Fruit fly (Drosophila melanogaster) Kc167 (cell line): Measurements from ENCODE around the gene Taf10b.
A peak's percentile ranks its signal among the peaks of the same experiment; 100 is the strongest.

Experiments
- Myc ChIP-seq: fragments of >200 bp; optimal IDR thresholded peaks from 2 replicates; lab custom pipeline; 2017; ENCODE audit warnings: missing external identifiers
- Sin3A ChIP-seq: fragments of >200 bp; optimal IDR thresholded peaks from 2 replicates; lab custom pipeline; 2018; ENCODE audit warnings: missing external identifiers
- h ChIP-seq: fragments of >200 bp; optimal IDR thresholded peaks from 3 replicates; lab custom pipeline; 2018; ENCODE audit warnings: missing external identifiers
- insv ChIP-seq: fragments of >200 bp; optimal IDR thresholded peaks from 3 replicates; lab custom pipeline; 2018; ENCODE audit warnings: missing external identifiers
- psq ChIP-seq: fragments of >200 bp; optimal IDR thresholded peaks from 2 replicates; lab custom pipeline; 2017; ENCODE audit warnings: missing external identifiers
- ttk ChIP-seq: sonication (Bioruptor generic); optimal IDR thresholded peaks from 2 replicates; lab custom pipeline; 2017; ENCODE audit warnings: missing external identifiers

Gene Taf10b

DNA sequence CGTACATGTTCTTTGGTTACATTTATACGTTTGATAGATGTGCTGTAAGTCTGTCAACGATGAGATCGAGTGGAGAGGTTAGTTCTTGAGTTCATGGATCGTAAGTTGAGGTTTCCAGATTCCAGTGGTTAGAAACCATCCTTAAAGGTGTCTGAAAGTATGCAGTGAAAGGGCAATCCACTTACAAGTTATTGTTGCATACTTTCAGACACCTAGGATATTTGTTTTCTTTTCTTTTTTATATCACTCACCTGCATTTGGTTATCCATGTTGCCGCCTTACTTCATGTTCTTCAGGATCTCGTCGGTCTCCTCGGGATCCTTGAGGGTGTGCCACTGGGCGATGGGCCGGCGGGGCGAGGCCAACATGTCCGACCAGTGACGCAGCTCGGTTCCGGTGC lies 15.1 kb upstream of the Taf10b start:
- no peak for TF ChIP-seq psq
- no peak for TF ChIP-seq ttk (lab: Kevin White, UChicago)
- TF ChIP-seq h (lab: Kevin White, UChicago), result no peak
- TF ChIP-seq insv (lab: Kevin White, UChicago), result no peak
- TF ChIP-seq Sin3A, result no peak
- TF ChIP-seq Myc (lab: Kevin White, UChicago), result no peak

- TF ChIP-seq h (lab: Kevin White, UChicago) (no peak), insv (lab: Kevin White, UChicago) (no peak), Sin3A (no peak), Myc (lab: Kevin White, UChicago) (no peak), ttk (lab: Kevin White, UChicago) (no peak), psq (no peak)
Measured at dm6 chr2L:2771676-2772075, 4.0 kb upstream of the Taf10b start, which contains the start of gene CG15399. TSS of gene CG15399 (minus strand) at chr2L:2771776.

DNA sequence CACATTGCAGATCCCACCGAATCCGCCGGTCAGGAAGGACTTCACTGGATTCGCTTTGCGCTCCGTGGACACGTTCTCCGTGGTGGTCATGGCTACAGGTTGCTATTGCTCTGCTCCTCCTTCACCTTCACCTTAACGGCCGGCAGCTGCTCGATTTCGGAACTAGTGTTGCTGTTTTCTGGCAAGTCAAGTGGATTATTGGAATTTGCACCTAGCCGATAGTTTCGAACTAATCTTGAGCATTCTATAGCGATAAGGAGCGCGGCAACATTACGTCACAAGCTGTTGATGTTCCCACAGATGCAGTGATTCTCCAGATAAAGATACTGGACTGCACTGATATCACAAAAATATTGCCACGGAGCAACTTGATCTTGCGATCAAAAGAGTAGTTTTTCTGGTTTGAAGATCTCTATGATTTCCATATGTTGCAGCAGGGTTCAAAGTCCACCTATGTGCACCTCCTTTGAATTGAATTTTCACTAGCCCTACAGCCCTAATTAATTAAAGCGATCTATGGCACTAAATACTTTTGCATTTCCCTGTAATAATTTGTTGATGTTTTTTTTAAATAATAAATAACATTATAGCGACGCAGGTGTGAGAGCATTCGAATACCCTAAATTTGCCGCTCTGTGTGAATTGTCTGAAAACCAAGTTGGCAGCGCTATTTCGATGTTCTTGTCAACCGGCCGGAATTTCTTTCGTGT lies 2.0 kb upstream of the Taf10b start, which contains the start of the genes colt and HINT1:
Gene colt, minus strand, starts transcription at position 594 of the 710 bp plus-strand sequence.
Gene HINT1, plus strand, starts transcription at position 660 of the 710 bp plus-strand sequence.
- no peak for TF ChIP-seq psq
- TF ChIP-seq Myc (lab: Kevin White, UChicago), result no peak
- no peak for TF ChIP-seq insv (lab: Kevin White, UChicago)
- no peak for TF ChIP-seq Sin3A
- TF ChIP-seq h (lab: Kevin White, UChicago), result no peak
- no peak for TF ChIP-seq ttk (lab: Kevin White, UChicago)

- TF ChIP-seq psq (no peak), h (lab: Kevin White, UChicago) (no peak)
Measured at dm6 chr2L:2765659-2766373, 1.8 kb downstream of the Taf10b start, which contains the start of the genes Snx21 and aph-1. TSS of gene Snx21 (minus strand) at chr2L:2765665. TSS of gene aph-1 (plus strand) at chr2L:2766233.

- no peak for TF ChIP-seq Myc (lab: Kevin White, UChicago)
- no peak for TF ChIP-seq insv (lab: Kevin White, UChicago)
- TF ChIP-seq Sin3A, result no peak
- TF ChIP-seq psq, result no peak
- no peak for TF ChIP-seq ttk (lab: Kevin White, UChicago)
- TF ChIP-seq h (lab: Kevin White, UChicago), result no peak
Measured at dm6 chr2L:2760288-2760687, 7.4 kb downstream of the Taf10b start.

DNA sequence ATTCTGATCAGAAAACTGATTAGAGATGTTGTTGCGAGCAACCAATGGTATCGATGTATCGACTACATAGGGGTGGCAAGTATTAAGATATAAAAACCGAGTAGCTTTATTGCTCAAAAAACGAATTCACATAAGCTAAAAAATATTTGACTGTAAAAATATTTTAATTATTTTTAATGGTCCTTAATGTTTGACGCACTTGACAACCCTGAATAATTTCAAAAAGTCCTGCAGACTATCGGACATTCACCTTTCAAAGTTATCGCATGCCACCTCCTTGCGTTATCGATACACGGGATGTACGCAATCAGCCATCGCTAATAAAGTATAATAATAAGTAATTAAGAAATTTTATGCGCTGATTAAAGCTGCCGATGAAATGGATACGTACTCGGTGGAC lies 8.0 kb downstream of the Taf10b start, which contains the start of the genes HemK2, Snapin and Tnpo-SR:
Gene HemK2, minus strand, starts transcription at position 24 of the 400 bp plus-strand sequence.
Gene Snapin, minus strand, starts transcription at position 24 of the 400 bp plus-strand sequence.
Gene Tnpo-SR, plus strand, starts transcription at position 271 of the 400 bp plus-strand sequence.
- TF ChIP-seq ttk (lab: Kevin White, UChicago) (no peak), h (lab: Kevin White, UChicago) (no peak), Myc (lab: Kevin White, UChicago) (no peak)

- TF ChIP-seq Myc (lab: Kevin White, UChicago) (no peak), h (lab: Kevin White, UChicago) (no peak), ttk (lab: Kevin White, UChicago) (no peak), insv (lab: Kevin White, UChicago) (no peak)
Measured at dm6 chr2L:2757930-2758556, 9.6 kb downstream of the Taf10b start.

DNA sequence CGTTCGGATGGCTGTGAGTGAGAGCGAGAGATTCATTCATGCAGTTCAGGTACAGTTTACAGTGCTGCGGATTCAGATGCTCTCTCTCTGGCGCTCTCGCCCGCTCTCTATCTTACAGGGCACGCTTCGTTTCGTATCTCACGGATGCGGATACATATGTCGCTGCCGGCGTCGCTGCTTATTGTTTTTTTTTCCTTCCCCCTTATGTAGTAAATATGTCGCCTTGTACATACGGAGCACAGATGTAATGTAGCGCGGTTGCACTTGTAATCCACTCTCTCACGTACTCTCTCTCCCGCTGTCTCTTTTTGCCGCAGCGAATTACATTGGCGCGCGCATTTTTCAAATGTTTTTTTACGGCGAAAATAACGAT lies 12.3 kb downstream of the Taf10b start:
- TF ChIP-seq insv (lab: Kevin White, UChicago), result peak; percentile 89
- no peak for TF ChIP-seq Myc (lab: Kevin White, UChicago)
- TF ChIP-seq h (lab: Kevin White, UChicago), result peak; percentile 76
- no peak for TF ChIP-seq ttk (lab: Kevin White, UChicago)
- TF ChIP-seq Sin3A, result no peak
- no peak for TF ChIP-seq psq

dm6 chr2L:2754437-2755322 lies 13.0 kb downstream of the Taf10b start:
- no peak for TF ChIP-seq h (lab: Kevin White, UChicago)
- no peak for TF ChIP-seq insv (lab: Kevin White, UChicago)
- no peak for TF ChIP-seq psq
- TF ChIP-seq Myc (lab: Kevin White, UChicago), result no peak
- TF ChIP-seq ttk (lab: Kevin White, UChicago), result no peak
- no peak for TF ChIP-seq Sin3A

- TF ChIP-seq ttk (lab: Kevin White, UChicago), result no peak
- TF ChIP-seq h (lab: Kevin White, UChicago), result no peak
- TF ChIP-seq Sin3A, result no peak
- TF ChIP-seq insv (lab: Kevin White, UChicago), result no peak
- TF ChIP-seq psq, result no peak
- TF ChIP-seq Myc (lab: Kevin White, UChicago), result no peak
Measured at dm6 chr2L:2753789-2754436, 13.7 kb downstream of the Taf10b start.
